Worm (Caenorhabditis elegans) whole organism, L2 larva: ENCODE data around the gene C04F5.9.

Experiments used
- C34F6.9 ChIP-seq: fragments of 150-350 bp; optimal IDR thresholded peaks from 2 replicates; lab custom pipeline; 2014; ENCODE audit warnings: missing biosample characterization, missing genetic modification characterization
- F13H6.1 ChIP-seq: sonication (generic microtip); optimal IDR thresholded peaks from 2 replicates; lab custom pipeline; 2016; ENCODE audit warnings: missing genetic modification characterization, missing compliant biosample characterization
- alr-1 ChIP-seq: fragments of 150-350 bp; optimal IDR thresholded peaks from 2 replicates; lab custom pipeline; 2014; ENCODE audit warnings: missing biosample characterization, missing genetic modification characterization
- ama-1 ChIP-seq: fragments of 150-350 bp; optimal IDR thresholded peaks from 2 replicates; lab custom pipeline; 2018; ENCODE audit warnings: inconsistent platforms
- ceh-16 ChIP-seq: fragments of 150-350 bp; optimal IDR thresholded peaks from 2 replicates; lab custom pipeline; 2014; ENCODE audit warnings: missing biosample characterization, missing genetic modification characterization
- ceh-82 ChIP-seq: fragments of 150-350 bp; optimal IDR thresholded peaks from 2 replicates; lab custom pipeline; 2014; ENCODE audit warnings: missing biosample characterization, missing genetic modification characterization
- crh-2 ChIP-seq: sonication (generic microtip); optimal IDR thresholded peaks from 2 replicates; lab custom pipeline; 2017; ENCODE audit warnings: missing biosample characterization, missing genetic modification characterization
- dmd-4 ChIP-seq: sonication (generic microtip); optimal IDR thresholded peaks from 2 replicates; lab custom pipeline; 2017; ENCODE audit warnings: missing biosample characterization, missing genetic modification characterization
- elt-1 ChIP-seq: fragments of 150-350 bp; optimal IDR thresholded peaks from 2 replicates; lab custom pipeline; 2014; ENCODE audit warnings: missing biosample characterization, missing genetic modification characterization
- elt-3 ChIP-seq: sonication (generic microtip); optimal IDR thresholded peaks from 2 replicates; lab custom pipeline; 2017; ENCODE audit warnings: missing biosample characterization, missing genetic modification characterization
- gmeb-1 ChIP-seq: fragments of 150-350 bp; optimal IDR thresholded peaks from 2 replicates; lab custom pipeline; 2014; ENCODE audit warnings: missing biosample characterization, missing genetic modification characterization
- lin-39 ChIP-seq: fragments of 150-350 bp; optimal IDR thresholded peaks from 2 replicates; lab custom pipeline; 2014; ENCODE audit warnings: missing biosample characterization, missing genetic modification reagents, missing genetic modification characterization
- lsy-2 ChIP-seq, 2 experiments: fragments of 150-350 bp in 1 of 2; sonication (generic microtip) in 1 of 2; optimal IDR thresholded peaks; 2 replicates each; lab custom pipeline; 2014 to 2017; ENCODE audit warnings: missing biosample characterization in 2 of 2, missing genetic modification characterization in 2 of 2
- mab-5 ChIP-seq: fragments of 150-350 bp; optimal IDR thresholded peaks from 2 replicates; lab custom pipeline; 2014; ENCODE audit warnings: missing biosample characterization, missing genetic modification characterization
- mbf-1 ChIP-seq: sonication (generic microtip); optimal IDR thresholded peaks from 2 replicates; lab custom pipeline; 2017; ENCODE audit warnings: missing biosample characterization, missing genetic modification characterization
- nhr-11 ChIP-seq: fragments of 150-350 bp; optimal IDR thresholded peaks from 2 replicates; lab custom pipeline; 2014; ENCODE audit warnings: missing biosample characterization, missing genetic modification characterization
- nhr-12 ChIP-seq: fragments of 150-350 bp; optimal IDR thresholded peaks from 2 replicates; lab custom pipeline; 2014; ENCODE audit warnings: missing biosample characterization, missing genetic modification characterization
- nhr-21 ChIP-seq: fragments of 150-350 bp; optimal IDR thresholded peaks from 2 replicates; lab custom pipeline; 2014; ENCODE audit warnings: missing biosample characterization, missing genetic modification characterization
- nhr-23 ChIP-seq: fragments of 150-350 bp; optimal IDR thresholded peaks from 2 replicates; lab custom pipeline; 2014; ENCODE audit warnings: missing biosample characterization, missing genetic modification reagents, missing genetic modification characterization
- nhr-237 ChIP-seq: fragments of 150-350 bp; optimal IDR thresholded peaks from 2 replicates; lab custom pipeline; 2014; ENCODE audit warnings: missing biosample characterization, missing genetic modification characterization
- nhr-25 ChIP-seq: fragments of 150-350 bp; sonication (generic microtip); optimal IDR thresholded peaks from 3 replicates; lab custom pipeline; 2014; ENCODE audit warnings: missing biosample characterization, missing genetic modification characterization
- nhr-6 ChIP-seq: fragments of 150-350 bp; optimal IDR thresholded peaks from 2 replicates; lab custom pipeline; 2014; ENCODE audit warnings: missing biosample characterization, missing genetic modification characterization
- sem-4 ChIP-seq: fragments of 150-350 bp; optimal IDR thresholded peaks from 2 replicates; lab custom pipeline; 2014; ENCODE audit warnings: missing biosample characterization, missing genetic modification reagents, missing genetic modification characterization
- sma-9 ChIP-seq, 2 experiments: fragments of 150-350 bp in 1 of 2; sonication (generic microtip) in 1 of 2; optimal IDR thresholded peaks; 2 replicates each; lab custom pipeline; 2014 to 2016; ENCODE audit warnings: missing genetic modification characterization in 2 of 2, mild to moderate bottlenecking in 1 of 2, missing biosample characterization in 1 of 2, missing compliant biosample characterization in 1 of 2, missing genetic modification reagents in 1 of 2, moderate library complexity in 1 of 2
- unc-39 ChIP-seq: fragments of 150-350 bp; optimal IDR thresholded peaks from 2 replicates; lab custom pipeline; 2014; ENCODE audit warnings: missing biosample characterization, missing genetic modification characterization
- unc-55 ChIP-seq: fragments of 150-350 bp; sonication (generic microtip); optimal IDR thresholded peaks from 3 replicates; lab custom pipeline; 2014; ENCODE audit warnings: missing biosample characterization, missing genetic modification reagents, missing genetic modification characterization
- zag-1 ChIP-seq: fragments of 150-350 bp; optimal IDR thresholded peaks from 2 replicates; lab custom pipeline; 2014; ENCODE audit warnings: missing biosample characterization, missing genetic modification characterization
- ztf-11 ChIP-seq: sonication (generic microtip); optimal IDR thresholded peaks from 2 replicates; lab custom pipeline; 2017; ENCODE audit warnings: missing biosample characterization, missing genetic modification characterization
- ztf-4 ChIP-seq: fragments of 150-350 bp; optimal IDR thresholded peaks from 2 replicates; lab custom pipeline; 2014; ENCODE audit warnings: missing biosample characterization, missing genetic modification characterization

C04F5.9 gene

ce11 chrV:5104934-5105333, 14.1 kb downstream of the C04F5.9 start, which contains the start of gene srab-2:
Gene srab-2 (minus strand): TSS chrV:5105034.
- TF ChIP-seq mab-5 (tag; lab: Kevin White, UChicago): no peak
- no peak for TF ChIP-seq ceh-16
- no peak for TF ChIP-seq unc-55
- no peak for TF ChIP-seq F13H6.1 (tag; lab: Kevin White, UChicago)
- TF ChIP-seq dmd-4 (tag; lab: Kevin White, UChicago): no peak
- no peak for TF ChIP-seq unc-39
- TF ChIP-seq ztf-11 (tag; lab: Kevin White, UChicago): no peak
- TF ChIP-seq nhr-237: no peak
- TF ChIP-seq C34F6.9: no peak
- TF ChIP-seq, all 48 proteins: peak for 0

ce11 chrV:5102017-5102416, 17.0 kb downstream of the C04F5.9 start, which contains the start of gene srab-1:
Gene srab-1 (minus strand): TSS chrV:5102117.
- TF ChIP-seq alr-1 (tag; lab: Kevin White, UChicago) (no peak), elt-3 (tag; lab: Kevin White, UChicago) (no peak)

- TF ChIP-seq nhr-23 (tag; lab: Kevin White, UChicago) (no peak), elt-3 (tag; lab: Kevin White, UChicago) (no peak), unc-39 (no peak), ama-1 (lab: Kevin White, UChicago) (no peak), mbf-1 (tag; lab: Kevin White, UChicago) (no peak), ztf-4 (tag; lab: Kevin White, UChicago) (no peak), gmeb-1 (tag; lab: Kevin White, UChicago) (no peak), elt-1 (tag; lab: Kevin White, UChicago) (no peak), sem-4 (tag; lab: Kevin White, UChicago) (no peak), nhr-25 (tag; lab: Kevin White, UChicago) (no peak)
These were observed 20.1 kb downstream of the C04F5.9 start, which contains the start of gene unc-46 for ce11 chrV:5098925-5099324. Gene unc-46 (minus strand): TSS chrV:5099025.

ce11 chrV:5097035-5097434, 22.0 kb downstream of the C04F5.9 start, which contains the start of gene C04F5.2:
Gene C04F5.2 (minus strand): TSS chrV:5097135.
- TF ChIP-seq unc-55 (no peak), alr-1 (tag; lab: Kevin White, UChicago) (no peak), unc-39 (no peak), sem-4 (tag; lab: Kevin White, UChicago) (no peak)

- no peak for TF ChIP-seq sma-9 (GFP tag; optimal IDR thresholded peaks at IDR 0.05; lab: Kevin White, UChicago)
- TF ChIP-seq sma-9 (tag; optimal IDR thresholded peaks at IDR 0.05; lab: Kevin White, UChicago): no peak
- peak in 1 of 2 experiments; percentile 12 for TF ChIP-seq lsy-2 (tag; optimal IDR thresholded peaks at IDR 0.05; lab: Kevin White, UChicago)
- TF ChIP-seq nhr-6: no peak
- TF ChIP-seq zag-1 (tag; lab: Kevin White, UChicago): no peak
- no peak for TF ChIP-seq nhr-21 (tag; lab: Kevin White, UChicago)
- no peak for TF ChIP-seq nhr-11 (tag; lab: Kevin White, UChicago)
These were observed 28.6 kb downstream of the C04F5.9 start for ce11 chrV:5090386-5090785.

ce11 chrV:5089497-5090134, 29.4 kb downstream of the C04F5.9 start, which contains the start of gene glb-32:
Gene glb-32 (minus strand): TSS chrV:5089547.
- TF ChIP-seq zag-1 (tag; lab: Kevin White, UChicago) (no peak), ceh-82 (no peak), unc-55 (peak; percentile 35), mbf-1 (tag; lab: Kevin White, UChicago) (no peak), lsy-2 (tag; optimal IDR thresholded peaks at IDR 0.05; lab: Kevin White, UChicago) (peak in 1 of 2 experiments; percentile 7), sem-4 (tag; lab: Kevin White, UChicago) (peak; percentile 48)
- TF ChIP-seq, all 48 proteins: peak for 3

ce11 chrV:5088311-5088710, 30.7 kb downstream of the C04F5.9 start:
- TF ChIP-seq dmd-4 (tag; lab: Kevin White, UChicago) (no peak), sem-4 (tag; lab: Kevin White, UChicago) (peak; percentile 39), zag-1 (tag; lab: Kevin White, UChicago) (no peak), crh-2 (tag; lab: Kevin White, UChicago) (no peak), C34F6.9 (no peak), lin-39 (tag; lab: Kevin White, UChicago) (no peak), nhr-237 (no peak), nhr-12 (tag; lab: Kevin White, UChicago) (no peak), sma-9 (GFP tag; optimal IDR thresholded peaks at IDR 0.05; lab: Kevin White, UChicago) (peak; percentile 35), sma-9 (tag; optimal IDR thresholded peaks at IDR 0.05; lab: Kevin White, UChicago) (no peak), ztf-11 (tag; lab: Kevin White, UChicago) (no peak), nhr-23 (tag; lab: Kevin White, UChicago) (no peak)
